Worm (Caenorhabditis elegans) whole organism, L1 larva: ENCODE results near the gene sre-53.
A peak's percentile ranks its signal among the peaks of the same experiment; 100 is the strongest.

Experiments used
- C04F5.9 ChIP-seq: sonication (generic microtip); optimal IDR thresholded peaks from 2 replicates; lab custom pipeline; 2016; ENCODE audit warnings: missing genetic modification characterization, missing compliant biosample characterization
- C16A3.4 ChIP-seq: fragments of 150-350 bp; optimal IDR thresholded peaks from 2 replicates; lab custom pipeline; 2014; ENCODE audit warnings: missing biosample characterization, missing genetic modification characterization
- Y116A8C.19 ChIP-seq: sonication (generic microtip); optimal IDR thresholded peaks from 2 replicates; lab custom pipeline; 2016; ENCODE audit warnings: missing compliant biosample characterization, missing genetic modification characterization, borderline replicate concordance
- ceh-63 ChIP-seq: fragments of 200-800 bp; sonication (Bioruptor generic); optimal IDR thresholded peaks from 2 replicates; lab custom pipeline; 2018; ENCODE audit warnings: mild to moderate bottlenecking, missing genetic modification characterization, missing compliant biosample characterization
- ceh-88 ChIP-seq: fragments of 200-800 bp; sonication (Bioruptor generic); IDR thresholded peaks from 2 replicates; pipeline ENCODE4 v1.3.6; 2022; ENCODE audit warnings: missing genetic modification characterization, missing compliant biosample characterization
- dpl-1 ChIP-seq, 3 experiments: fragments of 150-350 bp in 2 of 3; sonication (generic microtip) in 1 of 3; optimal IDR thresholded peaks; 2 replicates each; lab custom pipeline; 2014 to 2017; ENCODE audit warnings: missing biosample characterization in 3 of 3, missing genetic modification characterization in 3 of 3, missing genetic modification reagents in 3 of 3
- efl-1 ChIP-seq, 4 experiments: fragments of 150-350 bp; optimal IDR thresholded peaks in 3 of 4; peaks in 1 of 4; 1 replicate in 1 of 4; 2 replicates in 3 of 4; lab custom pipeline; 2014; ENCODE audit warnings: missing biosample characterization in 2 of 4, missing genetic modification characterization in 2 of 4, missing genetic modification reagents in 2 of 4
- egl-13 ChIP-seq: sonication (generic microtip); optimal IDR thresholded peaks from 2 replicates; lab custom pipeline; 2016; ENCODE audit warnings: missing genotype, missing genetic modification reagents, missing genetic modification characterization, missing compliant biosample characterization
- egl-27 ChIP-seq, 2 experiments: fragments of 150-350 bp in 1 of 2; sonication (generic microtip); optimal IDR thresholded peaks; 3 replicates each; lab custom pipeline; 2017 to 2018; ENCODE audit warnings: missing biosample characterization in 2 of 2, missing genetic modification characterization in 2 of 2, missing genetic modification reagents in 2 of 2
- elt-3 ChIP-seq, 6 experiments: fragments of 150-350 bp in 1 of 6; sonication (generic microtip); optimal IDR thresholded peaks; 2 replicates each; lab custom pipeline; 2017 to 2018; ENCODE audit warnings: missing biosample characterization in 6 of 6, missing genetic modification characterization in 6 of 6, inconsistent platforms in 1 of 6
- fkh-10 ChIP-seq: sonication (generic microtip); optimal IDR thresholded peaks from 2 replicates; lab custom pipeline; 2017; ENCODE audit warnings: missing biosample characterization, missing genetic modification reagents, missing genetic modification characterization
- fkh-8 ChIP-seq: sonication (generic microtip); optimal IDR thresholded peaks from 2 replicates; lab custom pipeline; 2016; ENCODE audit warnings: mild to moderate bottlenecking, missing genetic modification characterization, missing compliant biosample characterization
- hpl-2 ChIP-seq: fragments of 150-350 bp; optimal IDR thresholded peaks from 2 replicates; lab custom pipeline; 2014; ENCODE audit warnings: missing biosample characterization, missing genetic modification reagents, missing genetic modification characterization
- irx-1 ChIP-seq: sonication (generic microtip); optimal IDR thresholded peaks from 2 replicates; lab custom pipeline; 2016; ENCODE audit warnings: missing genetic modification characterization, missing compliant biosample characterization
- lin-15B ChIP-seq: fragments of 150-350 bp; sonication (generic microtip); optimal IDR thresholded peaks from 3 replicates; lab custom pipeline; 2014; ENCODE audit warnings: missing biosample characterization, missing genetic modification characterization
- lin-35 ChIP-seq, 2 experiments: fragments of 150-350 bp; optimal IDR thresholded peaks; 2 replicates each; lab custom pipeline; 2014; ENCODE audit warnings: missing biosample characterization in 2 of 2, missing genetic modification characterization in 2 of 2, missing genetic modification reagents in 2 of 2
- lin-39 ChIP-seq: fragments of 150-350 bp; optimal IDR thresholded peaks from 2 replicates; lab custom pipeline; 2014; ENCODE audit warnings: missing biosample characterization, missing genetic modification reagents, missing genetic modification characterization
- lir-3 ChIP-seq: sonication (generic microtip); optimal IDR thresholded peaks from 2 replicates; lab custom pipeline; 2016; ENCODE audit warnings: mild to moderate bottlenecking, missing genetic modification characterization, moderate library complexity, missing compliant biosample characterization; ENCODE audit not compliant: poor library complexity
- mep-1 ChIP-seq: fragments of 150-350 bp; optimal IDR thresholded peaks from 2 replicates; lab custom pipeline; 2014; ENCODE audit warnings: missing biosample characterization, missing genetic modification characterization
- nhr-12 ChIP-seq: sonication (generic microtip); optimal IDR thresholded peaks from 2 replicates; lab custom pipeline; 2017; ENCODE audit warnings: missing biosample characterization, missing genetic modification characterization
- nhr-76 ChIP-seq: sonication (generic microtip); optimal IDR thresholded peaks from 2 replicates; lab custom pipeline; 2017; ENCODE audit warnings: missing biosample characterization, missing genetic modification characterization
- nhr-77 ChIP-seq: fragments of 150-350 bp; optimal IDR thresholded peaks from 2 replicates; lab custom pipeline; 2014; ENCODE audit warnings: missing biosample characterization, missing genetic modification characterization
- nhr-85 ChIP-seq: sonication (generic microtip); peaks from one replicate; lab custom pipeline; 2016; ENCODE audit warnings: missing genetic modification characterization, inconsistent platforms, missing compliant biosample characterization
- nhr-90 ChIP-seq: sonication (generic microtip); optimal IDR thresholded peaks from 2 replicates; lab custom pipeline; 2016; ENCODE audit warnings: mild to moderate bottlenecking, missing genetic modification characterization, missing compliant biosample characterization; ENCODE audit not compliant: poor library complexity
- pag-3 ChIP-seq: sonication (generic microtip); optimal IDR thresholded peaks from 2 replicates; lab custom pipeline; 2017; ENCODE audit warnings: missing genetic modification characterization, mild to moderate bottlenecking, missing compliant biosample characterization, antibody characterized with exemption, borderline replicate concordance; ENCODE audit not compliant: insufficient read depth
- pax-3 ChIP-seq: fragments of 200-800 bp; sonication (Bioruptor generic); optimal IDR thresholded peaks from 2 replicates; lab custom pipeline; 2018; ENCODE audit warnings: mild to moderate bottlenecking, missing genetic modification characterization, moderate library complexity, missing compliant biosample characterization
- pqm-1 ChIP-seq: sonication (generic microtip); optimal IDR thresholded peaks from 3 replicates; lab custom pipeline; 2017; ENCODE audit warnings: missing biosample characterization, missing genetic modification characterization
- skn-1 ChIP-seq: fragments of 150-350 bp; optimal IDR thresholded peaks from 2 replicates; lab custom pipeline; 2014; ENCODE audit warnings: missing biosample characterization, missing genetic modification characterization
- snu-23 ChIP-seq: sonication (generic microtip); optimal IDR thresholded peaks from 2 replicates; lab custom pipeline; 2016; ENCODE audit warnings: missing genetic modification characterization, missing compliant biosample characterization
- unc-130 ChIP-seq: fragments of 150-350 bp; optimal IDR thresholded peaks from 2 replicates; lab custom pipeline; 2017; ENCODE audit warnings: missing biosample characterization, missing genetic modification characterization, inconsistent platforms
- unc-86 ChIP-seq: sonication (generic microtip); optimal IDR thresholded peaks from 2 replicates; lab custom pipeline; 2016; ENCODE audit warnings: missing genetic modification characterization, missing compliant biosample characterization
- unc-98 ChIP-seq: fragments of 200-800 bp; sonication (Bioruptor generic); IDR thresholded peaks from 2 replicates; pipeline ENCODE4 v1.3.6; 2022; ENCODE audit warnings: missing genetic modification characterization, missing compliant biosample characterization
- ztf-11 ChIP-seq, 2 experiments: sonication (generic microtip); optimal IDR thresholded peaks; 2 replicates each; lab custom pipeline; 2016 to 2017; ENCODE audit warnings: missing genetic modification characterization in 2 of 2, missing biosample characterization in 1 of 2, missing compliant biosample characterization in 1 of 2

Gene sre-53

DNA sequence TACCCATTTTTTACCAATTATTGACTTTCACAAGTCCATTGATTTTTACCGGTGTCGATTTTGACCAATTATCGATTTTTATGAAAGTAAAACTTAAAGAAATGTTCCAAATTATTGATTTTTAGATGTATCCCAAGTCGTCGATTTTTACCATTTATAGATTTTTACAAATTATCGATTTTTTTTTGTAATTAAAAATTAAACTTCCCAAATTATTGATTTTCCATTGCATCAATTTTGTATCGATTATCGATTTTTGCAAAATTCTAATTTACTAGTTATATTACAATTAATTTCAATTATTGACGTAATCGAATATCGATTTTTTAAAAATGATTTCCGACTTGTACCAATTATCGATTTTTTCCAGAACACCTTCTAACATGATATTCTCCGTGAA, 20.1 kb downstream of the sre-53 start, which contains the start of gene sre-50:
sre-50 (plus strand) TSS at position 384 of the 400 bp plus-strand sequence.
- TF ChIP-seq hpl-2 (GFP tag; lab: Kevin White, UChicago) (no peak), ceh-88 (GFP tag; lab: Robert Waterston, UW) (no peak), lin-35 (GFP tag; optimal IDR thresholded peaks at IDR 0.05; lab: Kevin White, UChicago) (no peak), mep-1 (tag; lab: Kevin White, UChicago) (no peak), unc-86 (no peak), ztf-11 (tag; optimal IDR thresholded peaks at IDR 0.05; lab: Kevin White, UChicago) (no peak), fkh-8 (tag; lab: Kevin White, UChicago) (no peak), irx-1 (tag; lab: Kevin White, UChicago) (no peak), Y116A8C.19 (no peak), pax-3 (tag; lab: Kevin White, UChicago) (no peak)

DNA sequence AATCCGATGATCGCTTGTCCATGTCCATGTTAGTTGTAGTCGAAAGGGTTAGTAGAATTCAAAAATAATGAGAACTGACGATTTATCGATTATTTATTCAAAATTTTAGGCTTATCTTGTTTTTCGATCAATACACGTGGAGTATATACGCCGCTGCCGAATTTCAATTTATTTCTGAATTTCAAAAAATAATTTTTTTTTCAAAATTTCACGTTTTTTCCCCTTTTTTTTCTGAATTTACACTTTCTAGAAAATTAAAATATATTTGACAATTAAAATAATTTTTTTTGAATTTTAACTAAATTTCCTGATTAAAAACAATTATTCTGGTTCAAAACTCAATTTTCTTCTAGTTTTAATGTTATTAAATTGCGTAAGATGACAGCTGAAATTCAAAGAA, 20.9 kb downstream of the sre-53 start, which contains the start of gene C50E10.1:
C50E10.1 (minus strand) TSS at position 101 of the 400 bp plus-strand sequence.
- no peak for TF ChIP-seq nhr-12 (tag; lab: Kevin White, UChicago)
- TF ChIP-seq skn-1 (tag; lab: Kevin White, UChicago): no peak
- TF ChIP-seq lir-3: no peak

DNA sequence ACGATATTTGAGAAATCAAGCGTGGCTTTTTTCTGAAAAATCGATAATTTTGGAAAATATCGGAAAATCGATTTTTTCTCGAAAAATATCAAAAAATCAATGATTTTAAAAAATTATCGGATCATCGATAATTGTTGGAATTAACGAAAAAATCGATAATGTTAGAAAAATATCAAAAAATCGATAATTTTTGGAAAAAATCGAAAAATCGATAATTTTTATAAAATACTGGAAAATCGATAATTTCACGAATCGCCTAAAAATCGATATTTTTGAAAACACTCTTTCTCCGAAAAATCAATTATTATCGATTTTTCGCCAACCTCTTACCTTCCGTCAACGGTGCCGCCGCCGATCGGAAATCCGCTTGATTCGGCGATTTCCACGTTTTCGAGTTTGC, 22.0 kb downstream of the sre-53 start:
- no peak for TF ChIP-seq dpl-1 (GFP tag; optimal IDR thresholded peaks at IDR 0.05; lab: Kevin White, UChicago)
- TF ChIP-seq unc-130 (tag; lab: Kevin White, UChicago): no peak
- no peak for TF ChIP-seq C16A3.4 (tag; lab: Kevin White, UChicago)
- no peak for TF ChIP-seq snu-23 (GFP tag; lab: Kevin White, UChicago)
- TF ChIP-seq egl-27 (tag; optimal IDR thresholded peaks at IDR 0.05; lab: Kevin White, UChicago): no peak
- TF ChIP-seq lin-39 (tag; lab: Kevin White, UChicago): no peak
- no peak for TF ChIP-seq unc-98 (GFP tag; lab: Robert Waterston, UW)
- no peak for TF ChIP-seq pqm-1 (tag; lab: Kevin White, UChicago)
- TF ChIP-seq egl-13 (tag; lab: Kevin White, UChicago): no peak
- no peak for TF ChIP-seq pag-3
- no peak for TF ChIP-seq ceh-88 (GFP tag; lab: Robert Waterston, UW)
- no peak for TF ChIP-seq lin-15B
- TF ChIP-seq ceh-63 (GFP tag; lab: Kevin White, UChicago): no peak
- TF ChIP-seq C04F5.9 (tag; lab: Kevin White, UChicago): no peak
- TF ChIP-seq elt-3 (tag; optimal IDR thresholded peaks at IDR 0.05; lab: Kevin White, UChicago): no peak

DNA sequence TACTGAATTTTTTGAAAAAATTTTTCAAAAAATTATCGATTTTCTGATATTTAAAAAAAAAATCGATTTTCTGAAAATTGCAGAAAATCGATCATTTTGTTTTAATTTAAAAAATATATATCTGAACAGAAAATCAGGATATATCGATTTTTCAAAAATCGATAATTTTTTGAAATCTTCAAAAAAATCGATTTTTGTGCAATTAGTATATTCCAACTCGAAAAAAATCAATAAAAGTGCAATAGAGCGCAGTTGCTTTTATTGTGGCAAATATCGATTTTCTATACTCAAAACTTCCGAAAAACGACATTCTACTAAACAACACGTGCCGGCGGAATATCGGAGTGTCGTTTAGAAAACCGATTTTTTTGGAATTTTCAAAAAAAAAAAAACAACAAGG, 22.5 kb downstream of the sre-53 start:
- no peak for TF ChIP-seq Y116A8C.19
- TF ChIP-seq fkh-10 (GFP tag; lab: Kevin White, UChicago): no peak
- no peak for TF ChIP-seq nhr-76
- no peak for TF ChIP-seq nhr-77 (tag; lab: Kevin White, UChicago)
- TF ChIP-seq C16A3.4 (tag; lab: Kevin White, UChicago): no peak
- no peak for TF ChIP-seq ztf-11 (tag; optimal IDR thresholded peaks at IDR 0.05; lab: Kevin White, UChicago)
- TF ChIP-seq, all 84 proteins: peak for 0

DNA sequence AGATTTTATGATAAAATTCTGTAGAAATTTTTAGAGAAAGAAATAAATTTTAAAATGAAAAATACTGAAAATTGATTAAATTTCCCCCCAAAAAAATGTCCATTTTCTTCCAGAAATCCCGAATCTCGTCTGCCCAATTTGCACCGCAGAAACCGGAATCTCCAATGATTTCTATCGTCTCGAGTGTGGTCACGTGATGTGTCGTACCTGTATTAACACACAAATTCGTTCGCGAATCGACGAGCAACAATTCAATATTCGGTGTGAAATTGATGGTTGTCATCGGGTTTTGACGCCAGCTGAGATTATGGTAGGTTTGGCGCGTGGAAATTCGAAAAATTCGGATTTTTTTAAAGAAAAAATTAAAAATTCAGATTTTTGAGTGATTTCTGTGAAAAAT, 26.6 kb downstream of the sre-53 start:
- no peak for TF ChIP-seq efl-1 (optimal IDR thresholded peaks at IDR 0.05; lab: Kevin White, UChicago)
- peak in 1 of 2 experiments; percentile 55 for TF ChIP-seq efl-1 (GFP tag; optimal IDR thresholded peaks at IDR 0.05 in 1 of 2; lab: Kevin White, UChicago)
- no peak for TF ChIP-seq unc-130 (tag; lab: Kevin White, UChicago)
- TF ChIP-seq nhr-90 (tag; lab: Kevin White, UChicago): no peak
- TF ChIP-seq nhr-85 (tag; lab: Kevin White, UChicago): peak; percentile 3
